Worm (Caenorhabditis elegans) whole organism, midembryonic: ENCODE results near the gene Y39H10B.3.
A peak's percentile ranks its signal among the peaks of the same experiment; 100 is the strongest.

ENCODE experiments used
- T22C8.4 ChIP-seq: fragments of 200-800 bp; sonication (Bioruptor generic); IDR thresholded peaks from 2 replicates; pipeline ENCODE4 v1.3.6; 2022; ENCODE audit warnings: missing genetic modification characterization, missing compliant biosample characterization
- cog-1 ChIP-seq: sonication (generic microtip); optimal IDR thresholded peaks from 2 replicates; lab custom pipeline; 2016; ENCODE audit warnings: missing genetic modification characterization, missing compliant biosample characterization
- flt-1 ChIP-seq: fragments of 200-800 bp; sonication (Bioruptor generic); IDR thresholded peaks from 2 replicates; pipeline ENCODE4 v1.3.6; 2022; ENCODE audit warnings: missing genetic modification characterization, missing compliant biosample characterization
- klf-2 ChIP-seq: fragments of 200-800 bp; sonication (Bioruptor generic); conservative IDR thresholded peaks from 2 replicates; pipeline ENCODE4 v1.3.6; 2022; ENCODE audit warnings: missing genetic modification reagents, missing genetic modification characterization, missing compliant biosample characterization
- med-1 ChIP-seq: sonication (generic microtip); optimal IDR thresholded peaks from 2 replicates; lab custom pipeline; 2017; ENCODE audit warnings: missing genetic modification characterization, mild to moderate bottlenecking, missing compliant biosample characterization, antibody characterized with exemption, missing genetic modification reagents; ENCODE audit not compliant: insufficient read depth
- ref-1 ChIP-seq: fragments of 200-800 bp; sonication (Bioruptor generic); conservative IDR thresholded peaks from 2 replicates; pipeline ENCODE4 v1.3.6; 2022; ENCODE audit warnings: missing genetic modification reagents, missing genetic modification characterization, missing compliant biosample characterization
- tab-1 ChIP-seq: fragments of 200-800 bp; sonication (Bioruptor generic); IDR thresholded peaks from 2 replicates; pipeline ENCODE4 v1.3.6; 2022; ENCODE audit warnings: missing genetic modification characterization, missing compliant biosample characterization
- ztf-23 ChIP-seq: fragments of 200-800 bp; sonication (Bioruptor generic); IDR thresholded peaks from 2 replicates; pipeline ENCODE4 v1.3.6; 2022; ENCODE audit warnings: missing genetic modification reagents, missing genetic modification characterization, missing compliant biosample characterization
- ztf-29 ChIP-seq: fragments of 200-800 bp; sonication (Bioruptor generic); IDR thresholded peaks from 2 replicates; pipeline ENCODE4 v1.3.6; 2022; ENCODE audit warnings: missing genetic modification reagents, missing genetic modification characterization, missing compliant biosample characterization

Y39H10B.3 gene

DNA sequence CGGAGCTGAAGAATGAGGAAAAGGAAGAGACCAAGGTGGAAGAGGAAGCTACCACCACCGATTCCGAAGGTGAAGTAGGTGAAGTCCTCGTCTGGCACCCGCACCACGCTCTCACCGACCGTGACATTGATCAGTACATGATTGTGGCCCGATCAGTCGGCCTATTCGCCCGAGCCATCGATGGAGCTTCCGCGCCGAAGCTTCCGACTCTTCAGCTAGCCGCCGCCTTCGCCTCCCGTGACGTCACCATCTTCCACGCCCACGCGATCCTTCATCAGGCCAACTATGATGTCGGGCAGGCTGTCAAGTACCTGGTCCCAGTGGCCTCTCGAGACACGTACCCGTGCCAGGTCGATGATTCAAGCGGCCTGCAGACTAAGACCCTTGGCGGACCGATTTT lies 35.6 kb downstream of the Y39H10B.3 start:
- TF ChIP-seq ztf-23 = no peak
- TF ChIP-seq klf-2 (GFP tag; lab: Robert Waterston, UW) = no peak
- TF ChIP-seq tab-1 (GFP tag; lab: Robert Waterston, UW) = no peak
- TF ChIP-seq ref-1 (GFP tag; lab: Robert Waterston, UW) = no peak
- no peak for TF ChIP-seq med-1
- no peak for TF ChIP-seq T22C8.4 (GFP tag; lab: Robert Waterston, UW)
- TF ChIP-seq ztf-29 (GFP tag; lab: Robert Waterston, UW) = no peak
- no peak for TF ChIP-seq cog-1 (tag; lab: Kevin White, UChicago)
- no peak for TF ChIP-seq flt-1 (GFP tag; lab: Robert Waterston, UW)

DNA sequence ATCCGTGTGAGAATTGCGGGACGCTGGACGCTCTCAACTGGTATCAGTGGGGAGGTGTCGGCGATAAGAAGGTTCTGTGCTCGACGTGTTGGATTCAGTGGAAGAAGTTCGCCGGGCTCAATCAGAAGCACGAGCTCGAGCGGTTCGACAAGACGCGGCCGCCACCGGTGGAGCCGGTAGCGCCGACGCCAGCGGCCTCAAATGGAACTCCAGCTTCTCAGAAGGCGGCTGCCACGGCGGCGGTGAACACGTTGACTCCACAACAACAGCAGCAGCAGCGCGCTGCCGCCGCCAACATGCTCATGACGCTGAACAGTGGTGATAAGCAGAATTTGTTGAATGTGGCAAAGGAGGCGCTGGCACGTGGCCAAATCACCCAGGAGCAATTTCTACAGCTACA lies 36.3 kb downstream of the Y39H10B.3 start:
- TF ChIP-seq ref-1 (GFP tag; lab: Robert Waterston, UW) (no peak), klf-2 (GFP tag; lab: Robert Waterston, UW) (no peak), ztf-29 (GFP tag; lab: Robert Waterston, UW) (no peak), T22C8.4 (GFP tag; lab: Robert Waterston, UW) (no peak), cog-1 (tag; lab: Kevin White, UChicago) (no peak)

DNA sequence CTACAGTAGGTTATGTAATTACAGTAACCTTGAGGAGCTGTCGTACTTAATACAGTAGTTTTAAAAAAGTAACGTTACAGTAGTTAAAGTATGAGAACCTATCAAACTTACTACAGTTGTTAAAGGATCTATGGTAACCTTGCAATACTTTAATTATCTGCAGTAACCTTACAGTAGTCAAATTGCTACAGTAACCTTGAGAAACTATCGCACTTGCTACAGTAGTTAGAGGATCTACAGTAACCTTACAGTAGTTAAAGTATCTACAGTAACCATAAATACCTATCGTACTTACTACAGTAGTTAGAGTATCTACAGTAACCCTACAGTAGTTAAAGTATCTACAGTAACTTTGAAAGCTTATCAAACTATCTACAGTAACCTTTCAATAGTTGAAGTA lies 40.9 kb downstream of the Y39H10B.3 start:
- TF ChIP-seq ref-1 (GFP tag; lab: Robert Waterston, UW) (no peak), cog-1 (tag; lab: Kevin White, UChicago) (no peak), ztf-29 (GFP tag; lab: Robert Waterston, UW) (no peak), med-1 (no peak), flt-1 (GFP tag; lab: Robert Waterston, UW) (no peak), tab-1 (GFP tag; lab: Robert Waterston, UW) (no peak), T22C8.4 (GFP tag; lab: Robert Waterston, UW) (no peak), ztf-23 (no peak), klf-2 (GFP tag; lab: Robert Waterston, UW) (no peak)

DNA sequence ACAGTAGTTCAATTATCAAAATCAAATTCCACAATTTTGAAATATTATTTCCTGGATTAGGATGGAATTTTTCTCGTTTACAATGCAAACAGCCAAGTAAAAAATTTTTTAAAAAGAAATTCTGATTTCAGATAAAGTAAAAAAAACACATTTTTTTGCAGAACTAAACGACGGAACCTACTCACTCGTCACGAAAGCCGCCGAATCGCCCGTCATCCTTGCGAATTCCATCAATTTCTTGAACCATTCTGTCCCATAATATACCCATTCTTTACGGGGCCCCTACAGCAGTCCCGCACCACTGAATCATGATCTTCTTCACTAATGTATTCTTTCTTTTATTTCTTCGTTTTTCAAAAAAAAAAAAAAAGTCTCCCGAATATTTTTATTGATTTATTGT lies 41.6 kb downstream of the Y39H10B.3 start:
- TF ChIP-seq tab-1 (GFP tag; lab: Robert Waterston, UW) = no peak
- TF ChIP-seq ztf-23 = no peak
- no peak for TF ChIP-seq ztf-29 (GFP tag; lab: Robert Waterston, UW)

DNA sequence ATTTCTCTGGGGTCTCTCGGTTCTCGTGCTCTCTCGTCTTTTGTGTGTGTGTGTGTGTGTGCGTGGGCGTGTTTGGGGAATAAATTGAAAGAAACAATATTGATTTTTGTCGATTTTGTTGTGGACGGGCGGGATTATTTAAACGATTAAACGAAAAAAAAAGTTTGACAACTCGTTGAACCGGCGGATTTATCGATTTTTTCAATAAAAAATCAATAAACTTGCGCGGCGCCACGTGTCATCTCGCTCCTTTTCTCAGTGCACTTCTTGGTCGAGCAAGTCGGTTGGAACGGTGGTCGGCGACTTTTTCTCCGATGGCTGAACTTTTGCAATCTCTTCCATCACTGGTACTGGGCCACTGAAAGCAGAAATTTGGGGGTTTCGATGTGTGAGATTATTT lies 42.4 kb downstream of the Y39H10B.3 start:
- TF ChIP-seq ref-1 (GFP tag; lab: Robert Waterston, UW) (no peak), T22C8.4 (GFP tag; lab: Robert Waterston, UW) (peak; percentile 79)

DNA sequence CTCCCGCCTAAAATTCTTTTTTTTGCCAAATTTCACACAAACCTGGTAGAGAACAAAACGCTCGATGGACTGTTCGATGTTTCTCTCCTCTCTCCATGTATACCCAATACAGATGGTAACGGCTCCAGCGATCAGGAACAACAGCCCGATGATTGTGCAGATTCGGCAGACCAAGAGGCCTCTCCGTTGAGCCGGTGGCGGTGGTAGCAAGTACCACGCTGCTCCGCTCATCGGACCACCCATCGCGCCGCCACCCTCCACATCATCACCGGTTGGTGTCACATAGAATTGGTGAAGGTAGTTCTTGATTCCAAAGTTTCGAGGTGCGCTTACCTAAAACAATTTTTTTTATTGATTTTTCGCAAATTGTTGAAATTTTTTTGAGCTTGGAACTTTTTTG lies 44.2 kb downstream of the Y39H10B.3 start:
- TF ChIP-seq ref-1 (GFP tag; lab: Robert Waterston, UW) = no peak
- no peak for TF ChIP-seq med-1
- TF ChIP-seq ztf-23 = no peak
- no peak for TF ChIP-seq tab-1 (GFP tag; lab: Robert Waterston, UW)
- TF ChIP-seq cog-1 (tag; lab: Kevin White, UChicago) = no peak
- no peak for TF ChIP-seq ztf-29 (GFP tag; lab: Robert Waterston, UW)

DNA sequence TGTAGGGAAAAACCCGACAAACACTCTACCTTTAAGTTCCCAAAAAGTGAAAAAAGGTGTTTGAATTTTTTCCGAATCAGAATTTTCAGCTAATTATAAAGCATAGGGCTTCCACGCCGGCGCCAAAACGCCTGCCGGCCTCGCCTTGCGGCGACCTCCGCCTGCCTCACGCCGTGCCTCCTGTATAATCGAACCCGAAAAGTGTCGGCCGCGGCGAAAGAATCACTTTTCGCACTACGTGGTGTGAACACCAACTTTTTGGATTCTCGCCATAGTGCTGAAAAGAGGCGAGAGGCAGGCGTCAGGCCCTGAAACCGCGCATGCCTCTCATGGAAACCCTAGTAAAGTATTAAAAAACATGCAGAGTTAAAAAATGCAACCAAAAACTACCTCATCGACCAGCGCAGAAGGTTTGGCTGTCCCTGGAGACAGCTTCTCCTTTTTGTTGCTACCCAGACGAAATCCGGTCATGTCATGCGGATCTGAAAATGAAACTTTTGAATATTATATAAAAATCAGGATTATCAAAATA lies 45.0 kb downstream of the Y39H10B.3 start, which contains the start of gene nrsn-1:
TSS of gene nrsn-1 (minus strand) at position 482 of the 532 bp plus-strand sequence.
- TF ChIP-seq ztf-29 (GFP tag; lab: Robert Waterston, UW) (no peak), tab-1 (GFP tag; lab: Robert Waterston, UW) (0 out of 2 replicates have a peak, but pooled peaks have one; percentile 19)

DNA sequence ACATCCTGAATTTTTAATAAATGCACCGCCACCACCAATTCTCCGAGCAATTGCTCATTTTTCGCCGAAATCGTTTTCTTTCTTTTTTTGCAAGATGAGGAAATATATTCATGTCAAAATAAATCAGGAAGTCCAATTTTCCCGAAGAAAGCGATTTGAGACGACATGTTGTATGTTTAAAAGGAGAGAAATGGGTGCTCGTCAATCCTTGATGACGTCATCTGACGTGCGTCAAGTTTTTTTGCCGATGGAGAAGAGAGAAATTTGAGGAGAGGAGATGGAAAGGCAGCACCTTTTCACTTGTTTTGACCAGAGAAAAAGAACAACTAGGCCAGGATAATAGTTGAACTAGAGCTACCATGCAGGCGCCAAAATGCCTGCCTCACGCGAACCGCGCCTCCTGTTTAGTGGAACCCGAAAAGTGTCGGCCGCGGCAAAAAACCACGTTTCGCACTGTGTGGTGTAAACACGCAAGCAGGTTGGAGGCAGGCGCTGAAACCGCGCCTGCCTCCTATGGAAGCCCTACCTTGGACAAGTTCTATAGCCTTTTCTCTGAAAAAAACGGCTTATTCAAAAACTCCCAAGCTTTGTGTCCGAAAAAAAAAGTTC lies 45.8 kb downstream of the Y39H10B.3 start:
- TF ChIP-seq ztf-29 (GFP tag; lab: Robert Waterston, UW) (no peak), T22C8.4 (GFP tag; lab: Robert Waterston, UW) (no peak), ztf-23 (no peak), klf-2 (GFP tag; lab: Robert Waterston, UW) (no peak), med-1 (no peak), ref-1 (GFP tag; lab: Robert Waterston, UW) (no peak), tab-1 (GFP tag; lab: Robert Waterston, UW) (no peak), cog-1 (tag; lab: Kevin White, UChicago) (no peak), flt-1 (GFP tag; lab: Robert Waterston, UW) (no peak)

DNA sequence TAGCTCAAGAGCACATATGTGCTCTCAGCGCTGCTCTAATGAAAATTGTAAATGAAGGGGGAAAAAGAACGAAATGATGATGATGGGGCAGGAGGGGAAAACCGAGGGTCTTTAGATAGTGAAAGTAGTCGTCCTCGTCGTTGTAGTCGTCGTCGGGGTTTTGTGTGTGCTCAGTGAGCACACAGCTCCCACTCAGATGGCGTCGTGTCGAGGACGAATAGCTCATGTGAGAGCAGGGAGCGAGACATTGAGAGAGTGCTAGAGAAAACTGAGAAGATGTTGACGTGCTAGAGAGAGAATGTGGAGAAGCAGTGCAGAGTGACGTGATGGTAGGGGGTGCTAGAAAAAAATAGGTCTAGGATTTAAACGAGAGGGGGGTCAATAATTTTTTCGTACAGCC lies 47.2 kb downstream of the Y39H10B.3 start:
- TF ChIP-seq ztf-23 (no peak), cog-1 (tag; lab: Kevin White, UChicago) (no peak), flt-1 (GFP tag; lab: Robert Waterston, UW) (no peak), ztf-29 (GFP tag; lab: Robert Waterston, UW) (no peak), med-1 (no peak), tab-1 (GFP tag; lab: Robert Waterston, UW) (no peak), ref-1 (GFP tag; lab: Robert Waterston, UW) (no peak), T22C8.4 (GFP tag; lab: Robert Waterston, UW) (no peak), klf-2 (GFP tag; lab: Robert Waterston, UW) (no peak)

DNA sequence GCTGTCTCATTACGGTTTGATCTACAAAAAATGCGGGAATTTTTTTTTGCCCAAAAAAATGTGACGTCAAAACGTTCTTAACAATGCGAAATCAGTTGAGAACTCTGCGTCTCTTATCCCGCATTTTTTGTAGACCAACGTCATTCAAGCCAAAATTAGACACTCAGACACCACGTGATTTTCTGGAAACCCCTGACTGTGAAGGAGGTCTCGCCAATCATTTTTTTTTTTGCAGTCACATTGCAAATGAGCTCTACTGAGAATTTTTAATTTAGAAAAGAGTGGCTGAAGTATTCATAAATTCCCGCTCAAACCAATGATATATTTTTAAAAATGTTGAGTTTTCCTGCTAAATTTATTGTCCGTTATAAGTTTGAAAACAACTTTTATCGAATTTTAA lies 47.9 kb downstream of the Y39H10B.3 start:
- TF ChIP-seq cog-1 (tag; lab: Kevin White, UChicago) (no peak), T22C8.4 (GFP tag; lab: Robert Waterston, UW) (no peak), tab-1 (GFP tag; lab: Robert Waterston, UW) (no peak), klf-2 (GFP tag; lab: Robert Waterston, UW) (no peak), flt-1 (GFP tag; lab: Robert Waterston, UW) (no peak), ztf-23 (no peak), ztf-29 (GFP tag; lab: Robert Waterston, UW) (no peak)
